Worm (Caenorhabditis elegans): ENCODE data around the gene Y54F10BM.23.
"Not testable (repeated sequence)": the region's sequence is repeated elsewhere in the genome, so short reads cannot be mapped to it uniquely, and the experiment has no call there.

Gene Y54F10BM.23

ce11 chrIII:2261353-2261752 lies 18.0 kb downstream of the Y54F10BM.23 start, which contains the start of gene fbxa-42:
Gene fbxa-42, minus strand, starts transcription at chrIII:2261453.
- TF ChIP-seq mes-4 (tag; optimal IDR thresholded peaks at IDR 0.05); mel-28 (tag; optimal IDR thresholded peaks at IDR 0.05; ENCODE audit: borderline replicate concordance); ceh-91 (GFP tag; IDR thresholded peaks at IDR 0.05): not testable (repeated sequence)

ce11 chrIII:2259329-2259728 lies 20.0 kb downstream of the Y54F10BM.23 start:
- TF ChIP-seq F10E7.11 (tag; optimal IDR thresholded peaks at IDR 0.05) = no peak

ce11 chrIII:2258863-2259262 lies 20.5 kb downstream of the Y54F10BM.23 start, which contains the start of gene fbxa-43:
Gene fbxa-43, minus strand, starts transcription at chrIII:2258963.
- no peak for TF ChIP-seq F57A8.1 (GFP tag; optimal IDR thresholded peaks at IDR 0.05)
- no peak for TF ChIP-seq tbx-9 (tag; optimal IDR thresholded peaks at IDR 0.05; ENCODE audit: borderline replicate concordance)
- no peak for TF ChIP-seq dpff-1 (tag; optimal IDR thresholded peaks at IDR 0.05)
- TF ChIP-seq nhr-90 (tag; optimal IDR thresholded peaks at IDR 0.05) = no peak
- no peak for TF ChIP-seq madf-10 (tag; optimal IDR thresholded peaks at IDR 0.05)
- TF ChIP-seq ztf-3 (GFP tag; optimal IDR thresholded peaks at IDR 0.05) = no peak
- TF ChIP-seq madf-6 (GFP tag; IDR thresholded peaks at IDR 0.05) = no peak
- no peak for TF ChIP-seq B0035.1 (tag; optimal IDR thresholded peaks at IDR 0.05)
- no peak for TF ChIP-seq let-526 (GFP tag; IDR thresholded peaks at IDR 0.05)
- no peak for TF ChIP-seq ceh-58 (GFP tag; IDR thresholded peaks at IDR 0.05)
- no peak for TF ChIP-seq F52B5.7 (tag; optimal IDR thresholded peaks at IDR 0.05)
- TF ChIP-seq nfya-2 (GFP tag; IDR thresholded peaks at IDR 0.05) = no peak
- TF ChIP-seq egl-44 (GFP tag; IDR thresholded peaks at IDR 0.05) = no peak
- TF ChIP-seq lag-1 (GFP tag; IDR thresholded peaks at IDR 0.05) = no peak
- no peak for TF ChIP-seq ceh-91 (GFP tag; IDR thresholded peaks at IDR 0.05)
- no peak for TF ChIP-seq ztf-6 (GFP tag; IDR thresholded peaks at IDR 0.05)
- TF ChIP-seq pha-4 (tag; optimal IDR thresholded peaks at IDR 0.05) = no peak

ce11 chrIII:2255522-2255921 lies 23.8 kb downstream of the Y54F10BM.23 start, which contains the start of gene fbxa-71:
Gene fbxa-71, plus strand, starts transcription at chrIII:2255822.
- TF ChIP-seq tbx-9 (tag; optimal IDR thresholded peaks at IDR 0.05; ENCODE audit: borderline replicate concordance) (no peak), ceh-79 (tag; optimal IDR thresholded peaks at IDR 0.05) (no peak), unc-130 (GFP tag; optimal IDR thresholded peaks at IDR 0.05) (no peak), madf-6 (GFP tag; IDR thresholded peaks at IDR 0.05) (no peak), lsy-27 (tag; optimal IDR thresholded peaks at IDR 0.05; ENCODE audit: borderline replicate concordance, insufficient read depth) (no peak), Y53G8AR.9 (GFP tag; conservative IDR thresholded peaks at IDR 0.05) (no peak), F33H1.4 (GFP tag; IDR thresholded peaks at IDR 0.05) (no peak), atf-7 (tag; optimal IDR thresholded peaks at IDR 0.05) (no peak), dpff-1 (tag; optimal IDR thresholded peaks at IDR 0.05) (no peak), T26A5.8 (tag; optimal IDR thresholded peaks at IDR 0.05) (no peak), sea-2 (GFP tag; IDR thresholded peaks at IDR 0.05) (no peak), tlf-1 (GFP tag; optimal IDR thresholded peaks at IDR 0.05) (no peak), F57C9.4 (tag; optimal IDR thresholded peaks at IDR 0.05) (no peak), somi-1 (GFP tag; optimal IDR thresholded peaks at IDR 0.05) (no peak), lir-1 (GFP tag; conservative IDR thresholded peaks at IDR 0.05) (no peak), let-607 (tag; optimal IDR thresholded peaks at IDR 0.05) (no peak)

- TF ChIP-seq egl-18 (GFP tag; IDR thresholded peaks at IDR 0.05) (no peak), nhr-80 (tag; optimal IDR thresholded peaks at IDR 0.05) (peak; percentile 26), F23B12.7 (tag; optimal IDR thresholded peaks at IDR 0.05; ENCODE audit: insufficient read depth) (no peak), mel-28 (tag; optimal IDR thresholded peaks at IDR 0.05; ENCODE audit: borderline replicate concordance) (no peak), Y56A3A.18 (GFP tag; IDR thresholded peaks at IDR 0.05) (no peak), ceh-100 (GFP tag; IDR thresholded peaks at IDR 0.05) (no peak), F57A8.1 (GFP tag; optimal IDR thresholded peaks at IDR 0.05) (no peak)
Observed at ce11 chrIII:2253027-2253499, 26.3 kb downstream of the Y54F10BM.23 start, which contains the start of gene fbxa-73. Gene fbxa-73, plus strand, starts transcription at chrIII:2253449.

All from whole organism, young adult.